Fruit fly (Drosophila melanogaster) whole organism, wandering third instar larva: ENCODE data around the gene djl.

Experiments
- Abd-B ChIP-seq: fragments of >200 bp; optimal IDR thresholded peaks from 2 replicates; lab custom pipeline; 2017; ENCODE audit warnings: missing biosample characterization, missing genetic modification characterization
- CG32264 ChIP-seq: fragments of 200-800 bp; sonication (Bioruptor generic); optimal IDR thresholded peaks from 2 replicates; lab custom pipeline; 2016; ENCODE audit warnings: missing biosample characterization, missing genetic modification characterization
- CG9705 ChIP-seq: fragments of 200-800 bp; sonication (Bioruptor generic); optimal IDR thresholded peaks from 2 replicates; lab custom pipeline; 2018; ENCODE audit warnings: missing biosample characterization, mild to moderate bottlenecking, missing genetic modification characterization
- CrebA ChIP-seq: fragments of 200-800 bp; sonication (Bioruptor generic); optimal IDR thresholded peaks from 2 replicates; lab custom pipeline; 2016; ENCODE audit warnings: missing biosample characterization, mild to moderate bottlenecking, missing genetic modification characterization, borderline replicate concordance
- Dfd ChIP-seq: fragments of >200 bp; optimal IDR thresholded peaks from 2 replicates; lab custom pipeline; 2017; ENCODE audit warnings: missing biosample characterization, missing genetic modification characterization
- Dif ChIP-seq: fragments of 200-275, 200-300 bp; sonication (Bioruptor generic); optimal IDR thresholded peaks from 2 replicates; lab custom pipeline; 2018; ENCODE audit warnings: missing biosample characterization, missing genetic modification characterization; ENCODE audit not compliant: partially characterized antibody
- GATAd ChIP-seq: sonication (Bioruptor generic); optimal IDR thresholded peaks from 2 replicates; lab custom pipeline; 2016; ENCODE audit warnings: missing biosample characterization, missing genetic modification characterization
- HLH106 ChIP-seq: fragments of 200-800 bp; optimal IDR thresholded peaks from 3 replicates; lab custom pipeline; 2019; ENCODE audit warnings: missing biosample characterization, mild to moderate bottlenecking, missing genetic modification characterization, moderate library complexity
- Hnf4 ChIP-seq: fragments of 200-800 bp; sonication (Bioruptor generic); optimal IDR thresholded peaks from 2 replicates; lab custom pipeline; 2016; ENCODE audit warnings: missing biosample characterization, mild to moderate bottlenecking, missing genetic modification characterization
- Hr78 ChIP-seq: fragments of >200 bp; optimal IDR thresholded peaks from 2 replicates; lab custom pipeline; 2017; ENCODE audit warnings: missing biosample characterization, missing genetic modification characterization
- Hr83 ChIP-seq: fragments of 200-300 bp; sonication (Bioruptor generic); optimal IDR thresholded peaks from 2 replicates; lab custom pipeline; 2016; ENCODE audit warnings: missing biosample characterization, mild to moderate bottlenecking, missing genetic modification characterization, moderate library complexity; ENCODE audit not compliant: poor library complexity, severe bottlenecking
- Jra ChIP-seq: sonication (Bioruptor generic); optimal IDR thresholded peaks from 2 replicates; lab custom pipeline; 2016; ENCODE audit warnings: missing biosample characterization, missing genetic modification characterization
- Mio ChIP-seq: sonication (Bioruptor generic); optimal IDR thresholded peaks from 2 replicates; lab custom pipeline; 2016; ENCODE audit warnings: missing biosample characterization, missing genetic modification characterization
- Myc ChIP-seq: fragments of >200 bp; optimal IDR thresholded peaks from 2 replicates; lab custom pipeline; 2017
- N ChIP-seq: fragments of >200 bp; optimal IDR thresholded peaks from 2 replicates; lab custom pipeline; 2018; ENCODE audit warnings: missing biosample characterization, missing external identifiers, missing genetic modification characterization
- OdsH ChIP-seq: fragments of 200-800 bp; sonication (Bioruptor generic); optimal IDR thresholded peaks from 2 replicates; lab custom pipeline; 2016; ENCODE audit warnings: missing biosample characterization, mild to moderate bottlenecking, missing genetic modification characterization
- Rel ChIP-seq, 2 experiments: fragments of 200-800 bp; sonication (Bioruptor generic) in 1 of 2; optimal IDR thresholded peaks; 2 replicates in 1 of 2; 3 replicates in 1 of 2; lab custom pipeline; 2016 to 2019; ENCODE audit warnings: mild to moderate bottlenecking in 2 of 2, missing biosample characterization in 2 of 2, missing genetic modification characterization in 2 of 2, moderate library complexity in 1 of 2
- Sp1 ChIP-seq: fragments of 200-800 bp; sonication (Bioruptor generic); optimal IDR thresholded peaks from 3 replicates; lab custom pipeline; 2019; ENCODE audit warnings: missing biosample characterization, mild to moderate bottlenecking, missing genetic modification characterization, moderate library complexity
- br ChIP-seq: fragments of 200-800 bp; sonication (Bioruptor generic); optimal IDR thresholded peaks from 2 replicates; lab custom pipeline; 2016; ENCODE audit warnings: missing biosample characterization, missing genetic modification characterization
- brk ChIP-seq: fragments of 200-800 bp; sonication (Bioruptor generic); optimal IDR thresholded peaks from 2 replicates; lab custom pipeline; 2016; ENCODE audit warnings: missing biosample characterization, mild to moderate bottlenecking, missing genetic modification characterization
- dl ChIP-seq, 2 experiments: fragments of 175-275, 200-275 bp in 1 of 2; fragments of 200-275 bp in 1 of 2; sonication (Bioruptor generic); optimal IDR thresholded peaks; lab custom pipeline; 2018; ENCODE audit warnings: mild to moderate bottlenecking in 2 of 2, missing biosample characterization in 2 of 2, missing genetic modification characterization in 2 of 2, moderate library complexity in 2 of 2; ENCODE audit not compliant: partially characterized antibody in 2 of 2, insufficient read depth in 1 of 2
- dmrt93B ChIP-seq: fragments of 200-800 bp; sonication (Bioruptor generic); optimal IDR thresholded peaks from 2 replicates; lab custom pipeline; 2018; ENCODE audit warnings: missing biosample characterization, mild to moderate bottlenecking, missing genetic modification characterization
- dsf ChIP-seq: sonication (Bioruptor generic); optimal IDR thresholded peaks from 2 replicates; lab custom pipeline; 2016; ENCODE audit warnings: missing biosample characterization, missing genetic modification characterization, borderline replicate concordance
- ey ChIP-seq: fragments of 200-800 bp; sonication (Bioruptor generic); optimal IDR thresholded peaks from 2 replicates; lab custom pipeline; 2016; ENCODE audit warnings: missing biosample characterization, missing genetic modification characterization
- foxo ChIP-seq, 2 experiments: fragments of 200-800 bp; sonication (Bioruptor generic); optimal IDR thresholded peaks; 2 replicates in 1 of 2; 3 replicates in 1 of 2; lab custom pipeline; 2016 to 2017; ENCODE audit warnings: missing biosample characterization in 2 of 2, missing genetic modification characterization in 2 of 2
- fru ChIP-seq: fragments of 200-800 bp; sonication (Bioruptor generic); optimal IDR thresholded peaks from 3 replicates; lab custom pipeline; 2016; ENCODE audit warnings: missing biosample characterization, mild to moderate bottlenecking, missing genetic modification characterization
- h ChIP-seq: fragments of 200-800 bp; sonication (Bioruptor generic); optimal IDR thresholded peaks from 3 replicates; lab custom pipeline; 2016; ENCODE audit warnings: missing biosample characterization, mild to moderate bottlenecking, missing genetic modification characterization
- jim ChIP-seq: fragments of 175-275, 200-325 bp; sonication (Bioruptor generic); optimal IDR thresholded peaks from 2 replicates; lab custom pipeline; 2016; ENCODE audit warnings: missing biosample characterization, mild to moderate bottlenecking, missing genetic modification characterization
- lola ChIP-seq: fragments of >200 bp; optimal IDR thresholded peaks from 2 replicates; lab custom pipeline; 2017; ENCODE audit warnings: missing biosample characterization, missing genetic modification characterization
- pan ChIP-seq: fragments of >200 bp; optimal IDR thresholded peaks from 2 replicates; lab custom pipeline; 2017
- psq ChIP-seq: fragments of 200-800 bp; sonication (Bioruptor generic); optimal IDR thresholded peaks from 3 replicates; lab custom pipeline; 2017; ENCODE audit warnings: missing biosample characterization, mild to moderate bottlenecking, missing genetic modification characterization, moderate library complexity
- rgr ChIP-seq: fragments of 200-800 bp; sonication (Bioruptor generic); optimal IDR thresholded peaks from 3 replicates; lab custom pipeline; 2016; ENCODE audit warnings: missing biosample characterization, mild to moderate bottlenecking, missing genetic modification characterization
- sage ChIP-seq: fragments of 200-800 bp; sonication (Bioruptor generic); optimal IDR thresholded peaks from 2 replicates; lab custom pipeline; 2016; ENCODE audit warnings: missing biosample characterization, mild to moderate bottlenecking, missing genetic modification characterization
- sv ChIP-seq: fragments of 200-800 bp; sonication (Bioruptor generic); optimal IDR thresholded peaks from 3 replicates; lab custom pipeline; 2016; ENCODE audit warnings: missing biosample characterization, missing genetic modification characterization
- tai ChIP-seq: sonication (Bioruptor generic); optimal IDR thresholded peaks from 2 replicates; lab custom pipeline; 2016; ENCODE audit warnings: missing biosample characterization, missing genetic modification characterization
- usp ChIP-seq: fragments of >200 bp; optimal IDR thresholded peaks from 2 replicates; lab custom pipeline; 2017; ENCODE audit warnings: missing biosample characterization, missing genetic modification characterization
- woc ChIP-seq: sonication (Bioruptor generic); optimal IDR thresholded peaks from 2 replicates; lab custom pipeline; 2016; ENCODE audit warnings: missing biosample characterization, mild to moderate bottlenecking, missing genetic modification characterization

The djl gene

DNA sequence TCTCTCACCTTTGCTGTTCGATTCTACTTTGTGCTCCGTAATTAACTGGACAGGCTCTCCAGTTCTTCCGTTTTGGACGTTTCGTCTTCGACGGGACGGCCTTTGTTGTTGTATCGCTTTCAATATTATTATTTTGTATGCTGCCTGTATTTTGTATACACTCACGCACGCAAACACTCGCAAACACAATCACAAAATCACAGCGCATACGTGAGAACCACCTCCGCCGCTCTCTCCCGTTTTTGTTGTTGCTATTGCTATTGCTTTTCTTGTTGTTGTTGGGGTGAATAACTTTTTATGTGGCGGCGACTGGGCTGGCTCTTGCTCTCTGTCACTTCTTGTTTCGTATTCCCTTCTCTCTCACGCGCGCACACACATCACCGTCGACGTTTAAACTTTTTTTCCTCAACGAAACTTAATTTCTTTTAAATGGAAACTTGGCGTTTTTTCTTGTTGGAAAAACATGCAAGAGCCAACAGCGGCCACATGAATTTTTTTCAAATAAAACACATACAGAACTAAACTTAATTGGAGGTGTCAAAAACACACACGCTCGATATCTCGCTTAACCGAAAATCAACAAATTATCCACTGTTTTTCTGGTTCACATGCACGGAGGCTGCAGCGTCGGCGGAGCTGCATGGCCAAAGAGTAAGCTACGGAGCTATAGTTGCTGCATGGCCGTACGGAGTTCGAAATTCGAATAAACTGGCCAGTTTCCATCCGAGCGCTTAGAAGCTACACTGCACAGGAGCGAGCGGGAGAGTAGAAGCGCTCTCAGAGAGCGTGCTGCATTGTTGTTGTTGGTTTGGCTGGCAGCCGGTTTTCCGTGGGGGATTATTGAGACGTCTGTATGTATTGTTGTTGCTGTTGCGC is 47.4 kb downstream of the djl start (continued):
- TF ChIP-seq dmrt93B (GFP tag; lab: Kevin White, UChicago) (no peak), Hr78 (GFP tag; lab: Kevin White, UChicago) (no peak), CG9705 (peak; percentile 0), Dif (peak; percentile 98), Sp1 (GFP tag; lab: Kevin White, UChicago) (no peak), N (GFP tag; lab: Kevin White, UChicago) (peak; percentile 2), sv (GFP tag; lab: Kevin White, UChicago) (no peak), Hnf4 (peak; percentile 42), h (GFP tag; lab: Kevin White, UChicago) (peak; percentile 25), Rel (GFP tag; optimal IDR thresholded peaks at IDR 0.05; lab: Kevin White, UChicago) (no peak), Rel (tag; optimal IDR thresholded peaks at IDR 0.05; lab: Kevin White, UChicago) (peak; percentile 81), pan (lab: Kevin White, UChicago) (no peak), ey (GFP tag; lab: Kevin White, UChicago) (peak; percentile 31)

DNA sequence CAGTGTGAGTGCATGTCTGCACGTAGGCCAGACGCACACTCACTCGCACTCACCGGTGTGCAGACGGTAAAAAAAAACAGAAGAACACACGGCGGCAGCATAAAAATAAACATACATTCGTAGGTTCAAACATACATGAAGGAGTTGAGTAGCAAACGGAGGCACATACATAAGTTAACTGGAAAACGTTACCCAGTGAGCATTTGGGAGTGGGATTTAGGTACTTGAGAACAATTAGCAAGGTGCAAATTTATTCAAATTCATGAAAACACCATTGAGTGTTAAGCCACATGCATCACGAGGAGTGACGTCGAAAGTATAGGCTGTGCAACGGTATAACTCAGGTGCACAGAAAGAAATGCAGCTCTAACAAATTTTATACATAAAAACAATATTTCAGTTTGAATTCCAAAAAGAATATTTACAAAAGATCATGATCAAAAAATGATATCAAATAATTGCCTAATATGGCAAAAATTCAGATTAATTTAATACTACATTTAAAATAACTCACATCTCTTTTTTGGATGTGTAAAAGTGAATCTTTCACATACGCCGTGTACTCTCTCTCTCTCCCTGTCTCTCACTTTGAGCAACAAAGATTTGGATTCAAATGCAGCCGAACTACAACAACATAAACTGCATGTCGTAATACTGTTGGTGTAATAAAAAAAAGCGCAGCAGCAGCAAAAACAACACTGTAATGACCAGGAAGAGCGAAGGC is 48.2 kb downstream of the djl start:
- no peak for TF ChIP-seq Mio (GFP tag; lab: Kevin White, UChicago)
- peak; percentile 92 for TF ChIP-seq br
- TF ChIP-seq Hr83 (GFP tag; lab: Kevin White, UChicago), result no peak
- peak in 1 of 2 experiments; percentile 18 for TF ChIP-seq dl (GFP tag; optimal IDR thresholded peaks at IDR 0.05; lab: Kevin White, UChicago; ENCODE audit: insufficient read depth in 1 of 2, partially characterized antibody in 2 of 2)
- no peak for TF ChIP-seq usp
- no peak for TF ChIP-seq N (GFP tag; lab: Kevin White, UChicago)
- peak; percentile 94 for TF ChIP-seq Jra
- no peak for TF ChIP-seq pan (lab: Kevin White, UChicago)
- peak; percentile 97 for TF ChIP-seq h (GFP tag; lab: Kevin White, UChicago)
- peak; percentile 78 for TF ChIP-seq GATAd (GFP tag; lab: Kevin White, UChicago)
- TF ChIP-seq Hnf4, result peak; percentile 94
- TF ChIP-seq CG9705, result peak; percentile 91
- peak; percentile 91 for TF ChIP-seq brk
- TF ChIP-seq CG32264 (GFP tag; lab: Kevin White, UChicago), result peak; percentile 81
- peak; percentile 59 for TF ChIP-seq jim (GFP tag; lab: Kevin White, UChicago)
- peak; percentile 91 for TF ChIP-seq Sp1 (GFP tag; lab: Kevin White, UChicago)
- no peak for TF ChIP-seq Hr78 (GFP tag; lab: Kevin White, UChicago)
- TF ChIP-seq OdsH (GFP tag; lab: Kevin White, UChicago), result peak; percentile 98
- TF ChIP-seq Abd-B (GFP tag; lab: Kevin White, UChicago), result no peak
- TF ChIP-seq dmrt93B (GFP tag; lab: Kevin White, UChicago), result peak; percentile 94
- TF ChIP-seq Myc (lab: Kevin White, UChicago), result no peak
- peak; percentile 96 for TF ChIP-seq woc (GFP tag; lab: Kevin White, UChicago)
- TF ChIP-seq psq (GFP tag; lab: Kevin White, UChicago), result peak; percentile 92
- peak; percentile 96 for TF ChIP-seq rgr (GFP tag; lab: Kevin White, UChicago)
- no peak for TF ChIP-seq Rel (GFP tag; optimal IDR thresholded peaks at IDR 0.05; lab: Kevin White, UChicago)
- peak; percentile 73 for TF ChIP-seq Rel (tag; optimal IDR thresholded peaks at IDR 0.05; lab: Kevin White, UChicago)
- TF ChIP-seq ey (GFP tag; lab: Kevin White, UChicago), result peak; percentile 96
- peak in 1 of 2 experiments; percentile 97 for TF ChIP-seq foxo (GFP tag; optimal IDR thresholded peaks at IDR 0.05; lab: Kevin White, UChicago)
- TF ChIP-seq HLH106 (tag; lab: Kevin White, UChicago), result peak; percentile 98
- peak; percentile 96 for TF ChIP-seq fru
- TF ChIP-seq tai (GFP tag; lab: Kevin White, UChicago), result no peak
- TF ChIP-seq dsf (GFP tag; lab: Kevin White, UChicago), result peak; percentile 74
- no peak for TF ChIP-seq Dif
- peak; percentile 41 for TF ChIP-seq CrebA
- TF ChIP-seq Dfd (GFP tag; lab: Kevin White, UChicago), result no peak
- TF ChIP-seq lola (GFP tag; lab: Kevin White, UChicago), result no peak
- TF ChIP-seq sv (GFP tag; lab: Kevin White, UChicago), result peak; percentile 91
- peak; percentile 54 for TF ChIP-seq sage (GFP tag; lab: Kevin White, UChicago)
